Worm (Caenorhabditis elegans) whole organism, early embryonic: ENCODE data around the gene ldh-1.

ENCODE experiments used
- aly-1 ChIP-seq: sonication (generic microtip); optimal IDR thresholded peaks from 2 replicates; lab custom pipeline; 2016; ENCODE audit warnings: missing genetic modification characterization, missing compliant biosample characterization
- ama-1 ChIP-seq: fragments of 150-350 bp; optimal IDR thresholded peaks from 2 replicates; lab custom pipeline; 2014
- ceh-13 ChIP-seq: fragments of 200-800 bp; sonication (Bioruptor generic); optimal IDR thresholded peaks from 2 replicates; lab custom pipeline; 2018; ENCODE audit warnings: mild to moderate bottlenecking, missing genetic modification characterization, missing compliant biosample characterization
- ets-7 ChIP-seq: sonication (generic microtip); optimal IDR thresholded peaks from 2 replicates; lab custom pipeline; 2016; ENCODE audit warnings: missing genotype, missing genetic modification characterization, missing compliant biosample characterization
- flt-1 ChIP-seq: fragments of 200-800 bp; sonication (Bioruptor generic); IDR thresholded peaks from 2 replicates; pipeline ENCODE4 v1.3.6; 2022; ENCODE audit warnings: missing genetic modification characterization, missing compliant biosample characterization
- hmbx-1 ChIP-seq: sonication (generic microtip); optimal IDR thresholded peaks from 2 replicates; lab custom pipeline; 2016; ENCODE audit warnings: mild to moderate bottlenecking, missing genetic modification characterization, missing compliant biosample characterization
- pes-1 ChIP-seq: fragments of 200-800 bp; sonication (Bioruptor generic); IDR thresholded peaks from 2 replicates; pipeline ENCODE4 v1.3.6; 2022; ENCODE audit warnings: missing genetic modification reagents, missing genetic modification characterization, missing compliant biosample characterization

DNA sequence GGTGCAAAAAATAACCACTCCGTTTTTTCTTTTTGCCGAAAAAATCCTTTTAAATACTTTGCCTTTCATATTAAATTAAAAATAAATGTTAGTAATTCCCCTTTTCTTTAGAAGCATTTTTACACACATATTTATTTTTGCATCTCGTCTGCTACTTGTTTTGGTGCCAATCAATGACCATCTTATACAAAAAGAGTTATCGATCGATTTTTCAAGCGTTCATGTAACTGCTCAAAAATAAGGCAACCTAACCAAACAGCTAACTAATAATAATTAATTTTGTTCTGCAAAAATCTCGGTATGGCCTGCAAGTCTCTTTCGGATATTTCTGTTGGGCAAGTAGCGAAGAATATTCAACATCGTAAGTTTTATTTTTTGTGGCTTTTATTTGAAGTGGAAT is 42.5 kb downstream of the ldh-1 start, which contains the start of gene F44E5.2:
- TF ChIP-seq pes-1 (GFP tag; lab: Robert Waterston, UW) (no peak), ama-1 (lab: Kevin White, UChicago) (no peak), ceh-13 (GFP tag; lab: Kevin White, UChicago) (no peak), ets-7 (no peak), flt-1 (no peak), hmbx-1 (tag; lab: Kevin White, UChicago) (no peak), aly-1 (no peak)
